Worm (Caenorhabditis elegans) whole organism, L2 larva: ENCODE data around the gene twk-7.
A peak's percentile ranks its signal among the peaks of the same experiment; 100 is the strongest.

Experiments
- C34F6.9 ChIP-seq: fragments of 150-350 bp; optimal IDR thresholded peaks from 2 replicates; lab custom pipeline; 2014; ENCODE audit warnings: missing biosample characterization, missing genetic modification characterization
- F13H6.1 ChIP-seq: sonication (generic microtip); optimal IDR thresholded peaks from 2 replicates; lab custom pipeline; 2016; ENCODE audit warnings: missing genetic modification characterization, missing compliant biosample characterization
- R02D3.7 ChIP-seq: fragments of 150-350 bp; optimal IDR thresholded peaks from 2 replicates; lab custom pipeline; 2014; ENCODE audit warnings: missing biosample characterization, missing genetic modification characterization
- Y55F3AM.14 ChIP-seq: fragments of 200-800 bp; sonication (Bioruptor generic); optimal IDR thresholded peaks from 2 replicates; lab custom pipeline; 2018; ENCODE audit warnings: mild to moderate bottlenecking, missing genetic modification characterization, missing compliant biosample characterization
- alr-1 ChIP-seq: fragments of 150-350 bp; optimal IDR thresholded peaks from 2 replicates; lab custom pipeline; 2014; ENCODE audit warnings: missing biosample characterization, missing genetic modification characterization
- aly-2 ChIP-seq: fragments of 150-350 bp; optimal IDR thresholded peaks from 2 replicates; lab custom pipeline; 2014; ENCODE audit warnings: missing biosample characterization, missing genetic modification characterization
- ama-1 ChIP-seq: fragments of 150-350 bp; optimal IDR thresholded peaks from 2 replicates; lab custom pipeline; 2018; ENCODE audit warnings: inconsistent platforms
- ceh-16 ChIP-seq: fragments of 150-350 bp; optimal IDR thresholded peaks from 2 replicates; lab custom pipeline; 2014; ENCODE audit warnings: missing biosample characterization, missing genetic modification characterization
- crh-2 ChIP-seq: sonication (generic microtip); optimal IDR thresholded peaks from 2 replicates; lab custom pipeline; 2017; ENCODE audit warnings: missing biosample characterization, missing genetic modification characterization
- egl-27 ChIP-seq: sonication (generic microtip); optimal IDR thresholded peaks from 3 replicates; lab custom pipeline; 2017; ENCODE audit warnings: missing biosample characterization, missing genetic modification reagents, missing genetic modification characterization
- elt-3 ChIP-seq: sonication (generic microtip); optimal IDR thresholded peaks from 2 replicates; lab custom pipeline; 2017; ENCODE audit warnings: missing biosample characterization, missing genetic modification characterization
- fos-1 ChIP-seq: fragments of 150-350 bp; optimal IDR thresholded peaks from 2 replicates; lab custom pipeline; 2014; ENCODE audit warnings: missing biosample characterization, missing genetic modification characterization
- gmeb-1 ChIP-seq: fragments of 150-350 bp; optimal IDR thresholded peaks from 2 replicates; lab custom pipeline; 2014; ENCODE audit warnings: missing biosample characterization, missing genetic modification characterization
- lin-11 ChIP-seq: fragments of 150-350 bp; sonication (generic microtip); optimal IDR thresholded peaks from 2 replicates; lab custom pipeline; 2014; ENCODE audit warnings: missing biosample characterization, missing genetic modification characterization, inconsistent platforms, mixed read lengths
- lin-13 ChIP-seq: fragments of 150-350 bp; optimal IDR thresholded peaks from 2 replicates; lab custom pipeline; 2014; ENCODE audit warnings: missing biosample characterization, missing genetic modification reagents, missing genetic modification characterization
- lin-39 ChIP-seq: fragments of 150-350 bp; optimal IDR thresholded peaks from 2 replicates; lab custom pipeline; 2014; ENCODE audit warnings: missing biosample characterization, missing genetic modification reagents, missing genetic modification characterization
- lsy-2 ChIP-seq, 2 experiments: fragments of 150-350 bp in 1 of 2; sonication (generic microtip) in 1 of 2; optimal IDR thresholded peaks; 2 replicates each; lab custom pipeline; 2014 to 2017; ENCODE audit warnings: missing biosample characterization in 2 of 2, missing genetic modification characterization in 2 of 2
- mbf-1 ChIP-seq: sonication (generic microtip); optimal IDR thresholded peaks from 2 replicates; lab custom pipeline; 2017; ENCODE audit warnings: missing biosample characterization, missing genetic modification characterization
- mdl-1 ChIP-seq, 2 experiments: fragments of 150-350 bp in 1 of 2; sonication (generic microtip) in 1 of 2; optimal IDR thresholded peaks; 2 replicates each; lab custom pipeline; 2017; ENCODE audit warnings: missing biosample characterization in 2 of 2, missing genetic modification characterization in 2 of 2
- nhr-11 ChIP-seq: fragments of 150-350 bp; optimal IDR thresholded peaks from 2 replicates; lab custom pipeline; 2014; ENCODE audit warnings: missing biosample characterization, missing genetic modification characterization
- nhr-12 ChIP-seq: fragments of 150-350 bp; optimal IDR thresholded peaks from 2 replicates; lab custom pipeline; 2014; ENCODE audit warnings: missing biosample characterization, missing genetic modification characterization
- nhr-129 ChIP-seq: fragments of 150-350 bp; optimal IDR thresholded peaks from 2 replicates; lab custom pipeline; 2014; ENCODE audit warnings: missing biosample characterization, missing genetic modification characterization
- nhr-21 ChIP-seq: fragments of 150-350 bp; optimal IDR thresholded peaks from 2 replicates; lab custom pipeline; 2014; ENCODE audit warnings: missing biosample characterization, missing genetic modification characterization
- nhr-23 ChIP-seq: fragments of 150-350 bp; optimal IDR thresholded peaks from 2 replicates; lab custom pipeline; 2014; ENCODE audit warnings: missing biosample characterization, missing genetic modification reagents, missing genetic modification characterization
- nhr-237 ChIP-seq: fragments of 150-350 bp; optimal IDR thresholded peaks from 2 replicates; lab custom pipeline; 2014; ENCODE audit warnings: missing biosample characterization, missing genetic modification characterization
- nhr-25 ChIP-seq: fragments of 150-350 bp; sonication (generic microtip); optimal IDR thresholded peaks from 3 replicates; lab custom pipeline; 2014; ENCODE audit warnings: missing biosample characterization, missing genetic modification characterization
- nhr-6 ChIP-seq: fragments of 150-350 bp; optimal IDR thresholded peaks from 2 replicates; lab custom pipeline; 2014; ENCODE audit warnings: missing biosample characterization, missing genetic modification characterization
- peb-1 ChIP-seq: fragments of 150-350 bp; optimal IDR thresholded peaks from 2 replicates; lab custom pipeline; 2014; ENCODE audit warnings: missing biosample characterization, missing genetic modification characterization
- skn-1 ChIP-seq: sonication (generic microtip); optimal IDR thresholded peaks from 2 replicates; lab custom pipeline; 2017; ENCODE audit warnings: missing biosample characterization, missing genetic modification characterization
- sma-3 ChIP-seq: sonication (generic microtip); optimal IDR thresholded peaks from 2 replicates; lab custom pipeline; 2016; ENCODE audit warnings: missing genetic modification reagents, missing genetic modification characterization, missing compliant biosample characterization
- sma-9 ChIP-seq, 2 experiments: fragments of 150-350 bp in 1 of 2; sonication (generic microtip) in 1 of 2; optimal IDR thresholded peaks; 2 replicates each; lab custom pipeline; 2014 to 2016; ENCODE audit warnings: missing genetic modification characterization in 2 of 2, mild to moderate bottlenecking in 1 of 2, missing biosample characterization in 1 of 2, missing compliant biosample characterization in 1 of 2, missing genetic modification reagents in 1 of 2, moderate library complexity in 1 of 2
- snpc-4 ChIP-seq: fragments of 150-350 bp; optimal IDR thresholded peaks from 2 replicates; lab custom pipeline; 2014; ENCODE audit warnings: missing biosample characterization, missing genetic modification characterization
- unc-62 ChIP-seq: fragments of 150-350 bp; optimal IDR thresholded peaks from 2 replicates; lab custom pipeline; 2014; ENCODE audit warnings: missing biosample characterization, missing genetic modification reagents, missing genetic modification characterization
- zag-1 ChIP-seq: fragments of 150-350 bp; optimal IDR thresholded peaks from 2 replicates; lab custom pipeline; 2014; ENCODE audit warnings: missing biosample characterization, missing genetic modification characterization
- ztf-1 ChIP-seq: fragments of 200-800 bp; sonication (Bioruptor generic); conservative IDR thresholded peaks from 2 replicates; pipeline ENCODE4 v1.3.6; 2022; ENCODE audit warnings: missing genetic modification characterization, missing compliant biosample characterization
- ztf-11 ChIP-seq: sonication (generic microtip); optimal IDR thresholded peaks from 2 replicates; lab custom pipeline; 2017; ENCODE audit warnings: missing biosample characterization, missing genetic modification characterization
- ztf-4 ChIP-seq: fragments of 150-350 bp; optimal IDR thresholded peaks from 2 replicates; lab custom pipeline; 2014; ENCODE audit warnings: missing biosample characterization, missing genetic modification characterization

twk-7 gene

ce11 chrIII:8689143-8689542 lies 45.6 kb upstream of the twk-7 start:
- TF ChIP-seq unc-62 (GFP tag; lab: Kevin White, UChicago) (no peak), nhr-21 (tag; lab: Kevin White, UChicago) (no peak), nhr-25 (tag; lab: Kevin White, UChicago) (no peak), zag-1 (tag; lab: Kevin White, UChicago) (no peak), sma-3 (GFP tag; lab: Kevin White, UChicago) (no peak), R02D3.7 (no peak), elt-3 (tag; lab: Kevin White, UChicago) (no peak), mdl-1 (tag; optimal IDR thresholded peaks at IDR 0.05; lab: Kevin White, UChicago) (no peak), skn-1 (tag; lab: Kevin White, UChicago) (no peak), lin-39 (tag; lab: Kevin White, UChicago) (no peak), lin-11 (tag; lab: Kevin White, UChicago) (no peak), ztf-11 (tag; lab: Kevin White, UChicago) (no peak)

- TF ChIP-seq aly-2 (tag; lab: Kevin White, UChicago) = no peak
- no peak for TF ChIP-seq snpc-4 (tag; lab: Kevin White, UChicago)
- TF ChIP-seq nhr-21 (tag; lab: Kevin White, UChicago) = peak; percentile 53
- TF ChIP-seq lsy-2 (tag; optimal IDR thresholded peaks at IDR 0.05; lab: Kevin White, UChicago) = peak in 1 of 2 experiments; percentile 20
- peak; percentile 9 for TF ChIP-seq C34F6.9 (tag; lab: Kevin White, UChicago)
- peak; percentile 19 for TF ChIP-seq fos-1 (tag; lab: Kevin White, UChicago)
- TF ChIP-seq crh-2 (tag; lab: Kevin White, UChicago) = peak; percentile 18
- TF ChIP-seq nhr-23 (tag; lab: Kevin White, UChicago) = no peak
- TF ChIP-seq F13H6.1 (tag; lab: Kevin White, UChicago) = peak; percentile 12
- no peak for TF ChIP-seq lin-13 (GFP tag; lab: Kevin White, UChicago)
- TF ChIP-seq sma-3 (GFP tag; lab: Kevin White, UChicago) = peak; percentile 45
- TF ChIP-seq nhr-129 = peak; percentile 38
- TF ChIP-seq nhr-25 (tag; lab: Kevin White, UChicago) = peak; percentile 60
- TF ChIP-seq nhr-11 (tag; lab: Kevin White, UChicago) = no peak
- TF ChIP-seq sma-9 (GFP tag; optimal IDR thresholded peaks at IDR 0.05; lab: Kevin White, UChicago) = peak; percentile 41
- no peak for TF ChIP-seq sma-9 (tag; optimal IDR thresholded peaks at IDR 0.05; lab: Kevin White, UChicago)
- TF ChIP-seq ztf-11 (tag; lab: Kevin White, UChicago) = no peak
- TF ChIP-seq lin-11 (tag; lab: Kevin White, UChicago) = no peak
- TF ChIP-seq mbf-1 (tag; lab: Kevin White, UChicago) = no peak
These were observed 45.0 kb upstream of the twk-7 start, which contains the start of gene hadb-1 for ce11 chrIII:8688438-8688946. Gene hadb-1 (minus strand): TSS chrIII:8688488.

ce11 chrIII:8685590-8686240 lies 42.2 kb upstream of the twk-7 start:
- no peak for TF ChIP-seq ama-1
- TF ChIP-seq ztf-11 (tag; lab: Kevin White, UChicago) = no peak
- TF ChIP-seq lin-11 (tag; lab: Kevin White, UChicago) = no peak
- TF ChIP-seq nhr-11 (tag; lab: Kevin White, UChicago) = no peak
- TF ChIP-seq C34F6.9 (tag; lab: Kevin White, UChicago) = no peak
- no peak for TF ChIP-seq nhr-237 (tag; lab: Kevin White, UChicago)
- no peak for TF ChIP-seq ceh-16
- TF ChIP-seq ztf-4 = peak; percentile 23
- peak; percentile 52 for TF ChIP-seq nhr-21 (tag; lab: Kevin White, UChicago)
- TF ChIP-seq snpc-4 (tag; lab: Kevin White, UChicago) = no peak
- TF ChIP-seq skn-1 (tag; lab: Kevin White, UChicago) = no peak
- no peak for TF ChIP-seq gmeb-1 (tag; lab: Kevin White, UChicago)
- no peak for TF ChIP-seq unc-62 (GFP tag; lab: Kevin White, UChicago)
- no peak for TF ChIP-seq fos-1 (tag; lab: Kevin White, UChicago)
- TF ChIP-seq F13H6.1 (tag; lab: Kevin White, UChicago) = peak; percentile 9
- TF ChIP-seq nhr-25 (tag; lab: Kevin White, UChicago) = no peak
- no peak for TF ChIP-seq egl-27 (tag; lab: Kevin White, UChicago)
- no peak for TF ChIP-seq peb-1 (tag; lab: Kevin White, UChicago)
- TF ChIP-seq sma-9 (GFP tag; optimal IDR thresholded peaks at IDR 0.05; lab: Kevin White, UChicago) = peak; percentile 27
- no peak for TF ChIP-seq sma-9 (tag; optimal IDR thresholded peaks at IDR 0.05; lab: Kevin White, UChicago)
- no peak for TF ChIP-seq nhr-12 (tag; lab: Kevin White, UChicago)
- no peak for TF ChIP-seq nhr-6 (tag; lab: Kevin White, UChicago)
- no peak for TF ChIP-seq alr-1 (tag; lab: Kevin White, UChicago)
- TF ChIP-seq R02D3.7 = no peak
- TF ChIP-seq ztf-1 (GFP tag; lab: Robert Waterston, UW) = no peak
- TF ChIP-seq aly-2 (tag; lab: Kevin White, UChicago) = no peak
- peak; percentile 53 for TF ChIP-seq sma-3 (GFP tag; lab: Kevin White, UChicago)
- peak; percentile 55 for TF ChIP-seq Y55F3AM.14
